Fruit fly (Drosophila melanogaster) whole organism, prepupa: ENCODE data around the gene CG15914.

Experiments
- CG11902 ChIP-seq: fragments of 200-800 bp; sonication (Bioruptor generic); optimal IDR thresholded peaks from 3 replicates; lab custom pipeline; 2016; ENCODE audit warnings: missing biosample characterization, missing genetic modification characterization
- CG32006 ChIP-seq: fragments of 200-800 bp; sonication (Bioruptor generic); optimal IDR thresholded peaks from 3 replicates; lab custom pipeline; 2017; ENCODE audit warnings: missing biosample characterization, mild to moderate bottlenecking, missing genetic modification characterization
- CG4318 ChIP-seq: fragments of 200-800 bp; sonication (Bioruptor generic); optimal IDR thresholded peaks from 3 replicates; lab custom pipeline; 2017; ENCODE audit warnings: missing biosample characterization, mild to moderate bottlenecking, missing genetic modification characterization
- acj6 ChIP-seq: fragments of 200-800 bp; sonication (Bioruptor generic); optimal IDR thresholded peaks from 3 replicates; lab custom pipeline; 2016; ENCODE audit warnings: missing biosample characterization, missing genetic modification characterization
- fd85E ChIP-seq: fragments of 200-800 bp; sonication (Bioruptor generic); optimal IDR thresholded peaks from 3 replicates; lab custom pipeline; 2016; ENCODE audit warnings: missing biosample characterization, missing genetic modification characterization
- vri ChIP-seq: fragments of 200-800 bp; sonication (Bioruptor generic); optimal IDR thresholded peaks from 3 replicates; lab custom pipeline; 2016; ENCODE audit warnings: missing biosample characterization, mild to moderate bottlenecking, missing genetic modification characterization

DNA sequence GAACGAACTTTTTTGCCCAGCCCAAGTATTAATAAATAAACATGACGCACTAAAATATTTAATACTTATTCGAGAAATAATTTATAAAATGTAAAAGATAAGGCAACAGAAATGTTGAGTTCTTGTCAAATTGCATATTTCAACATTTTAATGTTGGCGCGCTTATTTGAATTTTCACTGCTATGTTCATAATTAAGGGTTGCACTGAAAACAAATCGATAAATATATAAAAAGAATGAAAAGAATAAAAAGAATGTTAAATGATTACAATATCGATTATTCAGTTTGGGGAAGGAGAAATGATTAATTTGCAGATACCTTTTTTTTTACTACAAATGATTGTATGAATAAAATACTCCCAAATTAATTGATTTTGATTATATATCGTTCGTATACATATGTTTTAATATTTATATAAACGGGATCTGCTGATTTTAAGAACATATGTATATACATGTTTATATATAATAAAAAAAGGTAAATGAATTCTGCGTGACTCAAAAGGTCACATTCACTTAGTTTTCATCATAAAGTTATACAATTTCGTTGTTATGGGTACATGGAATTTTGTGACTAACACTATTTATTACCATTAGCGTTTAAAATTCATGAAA is 13.7 kb downstream of the CG15914 start:
- TF ChIP-seq CG4318, result no peak
- TF ChIP-seq fd85E (GFP tag; lab: Kevin White, UChicago), result no peak
- TF ChIP-seq CG32006 (GFP tag; lab: Kevin White, UChicago), result no peak
- no peak for TF ChIP-seq CG11902
- TF ChIP-seq vri (GFP tag; lab: Kevin White, UChicago), result no peak
- TF ChIP-seq acj6 (GFP tag; lab: Kevin White, UChicago), result no peak
